Worm (Caenorhabditis elegans) whole organism, late embryonic: ENCODE results near the gene F11D11.3.

Source experiments
- C08G9.2 ChIP-seq: sonication (generic microtip); optimal IDR thresholded peaks from 2 replicates; lab custom pipeline; 2016; ENCODE audit warnings: mild to moderate bottlenecking, missing genetic modification characterization, moderate library complexity, missing compliant biosample characterization
- C38D4.7 ChIP-seq: fragments of 200-800 bp; sonication (Bioruptor generic); optimal IDR thresholded peaks from 2 replicates; lab custom pipeline; 2018; ENCODE audit warnings: mild to moderate bottlenecking, missing genetic modification characterization, moderate library complexity, missing compliant biosample characterization
- K09A11.1 ChIP-seq: sonication (generic microtip); optimal IDR thresholded peaks from 2 replicates; lab custom pipeline; 2017; ENCODE audit warnings: antibody characterized with exemption, mild to moderate bottlenecking, missing genetic modification characterization, missing compliant biosample characterization; ENCODE audit not compliant: insufficient read depth
- T23F11.4 ChIP-seq: fragments of 200-800 bp; sonication (Bioruptor generic); optimal IDR thresholded peaks from 2 replicates; lab custom pipeline; 2018; ENCODE audit warnings: mild to moderate bottlenecking, missing genetic modification characterization, missing compliant biosample characterization
- Y22D7AL.16 ChIP-seq: sonication (generic microtip); optimal IDR thresholded peaks from 2 replicates; lab custom pipeline; 2016; ENCODE audit warnings: missing genetic modification characterization, missing compliant biosample characterization
- ahr-1 ChIP-seq: sonication (generic microtip); optimal IDR thresholded peaks from 2 replicates; lab custom pipeline; 2016; ENCODE audit warnings: missing genetic modification characterization, missing compliant biosample characterization
- ama-1 ChIP-seq: fragments of 150-350 bp; optimal IDR thresholded peaks from 2 replicates; lab custom pipeline; 2014
- ceh-14 ChIP-seq: sonication (generic microtip); optimal IDR thresholded peaks from 2 replicates; lab custom pipeline; 2016; ENCODE audit warnings: missing genotype, missing genetic modification characterization, missing compliant biosample characterization
- ceh-18 ChIP-seq: sonication (generic microtip); optimal IDR thresholded peaks from 2 replicates; lab custom pipeline; 2016; ENCODE audit warnings: missing genetic modification characterization, missing compliant biosample characterization
- ceh-2 ChIP-seq: sonication (generic microtip); optimal IDR thresholded peaks from 2 replicates; lab custom pipeline; 2016; ENCODE audit warnings: missing genotype, missing genetic modification characterization, missing compliant biosample characterization
- ceh-24 ChIP-seq: sonication (generic microtip); optimal IDR thresholded peaks from 2 replicates; lab custom pipeline; 2016; ENCODE audit warnings: mild to moderate bottlenecking, missing genetic modification characterization, missing compliant biosample characterization
- ceh-30 ChIP-seq: fragments of 150-350 bp; optimal IDR thresholded peaks from 2 replicates; lab custom pipeline; 2014; ENCODE audit warnings: missing biosample characterization, missing genetic modification characterization
- ceh-45 ChIP-seq: fragments of 200-800 bp; sonication (Bioruptor generic); IDR thresholded peaks from 2 replicates; pipeline ENCODE4 v1.3.6; 2022; ENCODE audit warnings: missing genetic modification reagents, missing genetic modification characterization, missing compliant biosample characterization
- ceh-48 ChIP-seq: sonication (generic microtip); optimal IDR thresholded peaks from 2 replicates; lab custom pipeline; 2016; ENCODE audit warnings: missing genetic modification characterization, inconsistent platforms, missing compliant biosample characterization
- ceh-9 ChIP-seq: sonication (generic microtip); optimal IDR thresholded peaks from 2 replicates; lab custom pipeline; 2016; ENCODE audit warnings: mild to moderate bottlenecking, missing genetic modification characterization, inconsistent platforms, missing compliant biosample characterization
- che-1 ChIP-seq: sonication (generic microtip); optimal IDR thresholded peaks from 2 replicates; lab custom pipeline; 2016; ENCODE audit warnings: mild to moderate bottlenecking, missing genetic modification characterization, missing compliant biosample characterization
- dmd-4 ChIP-seq: sonication (generic microtip); optimal IDR thresholded peaks from 2 replicates; lab custom pipeline; 2016; ENCODE audit warnings: borderline replicate concordance, missing genetic modification characterization, missing compliant biosample characterization
- dve-1 ChIP-seq: sonication (generic microtip); optimal IDR thresholded peaks from 2 replicates; lab custom pipeline; 2017; ENCODE audit warnings: antibody characterized with exemption, mild to moderate bottlenecking, missing genetic modification characterization, missing compliant biosample characterization
- elt-4 ChIP-seq: sonication (generic microtip); optimal IDR thresholded peaks from 2 replicates; lab custom pipeline; 2016; ENCODE audit warnings: missing genetic modification characterization, missing compliant biosample characterization
- ets-4 ChIP-seq: sonication (generic microtip); optimal IDR thresholded peaks from 2 replicates; lab custom pipeline; 2016; ENCODE audit warnings: missing genetic modification characterization, missing compliant biosample characterization
- fax-1 ChIP-seq: sonication (generic microtip); optimal IDR thresholded peaks from 2 replicates; lab custom pipeline; 2016; ENCODE audit warnings: missing genotype, missing genetic modification characterization, missing compliant biosample characterization
- fkh-10 ChIP-seq: fragments of 150-350 bp; optimal IDR thresholded peaks from 2 replicates; lab custom pipeline; 2014; ENCODE audit warnings: missing biosample characterization, missing genetic modification reagents, missing genetic modification characterization
- fkh-6 ChIP-seq: sonication (generic microtip); optimal IDR thresholded peaks from 2 replicates; lab custom pipeline; 2016; ENCODE audit warnings: missing genetic modification characterization, missing compliant biosample characterization
- gmeb-2 ChIP-seq: sonication (generic microtip); optimal IDR thresholded peaks from 2 replicates; lab custom pipeline; 2016; ENCODE audit warnings: missing genetic modification characterization, inconsistent platforms, missing compliant biosample characterization
- hlh-13 ChIP-seq: fragments of 200-800 bp; sonication (Bioruptor generic); optimal IDR thresholded peaks from 2 replicates; lab custom pipeline; 2018; ENCODE audit warnings: mild to moderate bottlenecking, missing genetic modification characterization, missing compliant biosample characterization
- hlh-15 ChIP-seq: sonication (generic microtip); optimal IDR thresholded peaks from 2 replicates; lab custom pipeline; 2016; ENCODE audit warnings: missing genetic modification characterization, missing compliant biosample characterization
- hlh-8 ChIP-seq: sonication (generic microtip); optimal IDR thresholded peaks from 2 replicates; lab custom pipeline; 2016; ENCODE audit warnings: missing genotype, missing genetic modification characterization, missing compliant biosample characterization
- lim-6 ChIP-seq: sonication (generic microtip); optimal IDR thresholded peaks from 2 replicates; lab custom pipeline; 2016; ENCODE audit warnings: missing genetic modification characterization, missing compliant biosample characterization
- lin-11 ChIP-seq: fragments of 200-800 bp; sonication (Bioruptor generic); optimal IDR thresholded peaks from 2 replicates; lab custom pipeline; 2018; ENCODE audit warnings: mild to moderate bottlenecking, missing genetic modification characterization, missing compliant biosample characterization
- madf-2 ChIP-seq: sonication (generic microtip); optimal IDR thresholded peaks from 2 replicates; lab custom pipeline; 2017; ENCODE audit warnings: missing genetic modification characterization, missing compliant biosample characterization
- nfya-1 ChIP-seq: sonication (generic microtip); optimal IDR thresholded peaks from 2 replicates; lab custom pipeline; 2017; ENCODE audit warnings: missing genetic modification characterization, mild to moderate bottlenecking, missing compliant biosample characterization, antibody characterized with exemption, moderate library complexity
- npax-4 ChIP-seq: sonication (generic microtip); optimal IDR thresholded peaks from 2 replicates; lab custom pipeline; 2016; ENCODE audit warnings: missing genetic modification characterization, missing compliant biosample characterization
- odd-2 ChIP-seq: sonication (generic microtip); optimal IDR thresholded peaks from 2 replicates; lab custom pipeline; 2017; ENCODE audit warnings: antibody characterized with exemption, mild to moderate bottlenecking, missing genetic modification characterization, missing compliant biosample characterization
- pag-3 ChIP-seq: sonication (generic microtip); optimal IDR thresholded peaks from 2 replicates; lab custom pipeline; 2016; ENCODE audit warnings: missing compliant biosample characterization, missing genetic modification characterization, borderline replicate concordance
- pax-1 ChIP-seq: fragments of 150-350 bp; optimal IDR thresholded peaks from 2 replicates; lab custom pipeline; 2014; ENCODE audit warnings: missing biosample characterization, missing genetic modification characterization
- pha-2 ChIP-seq: sonication (generic microtip); optimal IDR thresholded peaks from 2 replicates; lab custom pipeline; 2017; ENCODE audit warnings: mild to moderate bottlenecking, missing genetic modification characterization, missing compliant biosample characterization
- pha-4 ChIP-seq: fragments of 150-350 bp; optimal IDR thresholded peaks from 2 replicates; lab custom pipeline; 2018; ENCODE audit warnings: missing biosample characterization, missing genetic modification reagents, missing genetic modification characterization
- pqm-1 ChIP-seq: sonication (generic microtip); optimal IDR thresholded peaks from 2 replicates; lab custom pipeline; 2016; ENCODE audit warnings: missing genetic modification characterization, missing compliant biosample characterization
- pros-1 ChIP-seq: fragments of 150-350 bp; optimal IDR thresholded peaks from 2 replicates; lab custom pipeline; 2014; ENCODE audit warnings: missing biosample characterization, missing genetic modification reagents, missing genetic modification characterization
- rnt-1 ChIP-seq: sonication (generic microtip); optimal IDR thresholded peaks from 2 replicates; lab custom pipeline; 2016; ENCODE audit warnings: missing genetic modification characterization, missing compliant biosample characterization
- sdc-2 ChIP-seq: sonication (generic microtip); optimal IDR thresholded peaks from 2 replicates; lab custom pipeline; 2016; ENCODE audit warnings: missing genotype, missing genetic modification characterization, missing compliant biosample characterization
- sox-4 ChIP-seq: sonication (generic microtip); optimal IDR thresholded peaks from 2 replicates; lab custom pipeline; 2017; ENCODE audit warnings: mild to moderate bottlenecking, missing genetic modification characterization, inconsistent platforms, missing compliant biosample characterization
- syd-9 ChIP-seq: sonication (generic microtip); optimal IDR thresholded peaks from 2 replicates; lab custom pipeline; 2016; ENCODE audit warnings: mild to moderate bottlenecking, missing genetic modification characterization, moderate library complexity, missing compliant biosample characterization
- tbx-2 ChIP-seq: sonication (generic microtip); optimal IDR thresholded peaks from 2 replicates; lab custom pipeline; 2016; ENCODE audit warnings: missing genetic modification characterization, missing compliant biosample characterization
- tbx-7 ChIP-seq: sonication (generic microtip); optimal IDR thresholded peaks from 2 replicates; lab custom pipeline; 2016; ENCODE audit warnings: missing genotype, missing genetic modification characterization, missing compliant biosample characterization
- ttx-3 ChIP-seq: sonication (generic microtip); optimal IDR thresholded peaks from 2 replicates; lab custom pipeline; 2016; ENCODE audit warnings: missing genetic modification reagents, missing genetic modification characterization, missing compliant biosample characterization
- unc-3 ChIP-seq, 2 experiments: fragments of 200-800 bp in 1 of 2; sonication (Bioruptor generic) in 1 of 2; sonication (generic microtip) in 1 of 2; conservative IDR thresholded peaks in 1 of 2; optimal IDR thresholded peaks in 1 of 2; 2 replicates each; pipeline versions ENCODE4 v1.3.6 to Lab custom; 2016 to 2022; ENCODE audit warnings: missing compliant biosample characterization in 2 of 2, missing genetic modification characterization in 2 of 2, missing genetic modification reagents in 1 of 2
- unc-42 ChIP-seq: sonication (generic microtip); optimal IDR thresholded peaks from 2 replicates; lab custom pipeline; 2016; ENCODE audit warnings: missing genotype, missing genetic modification characterization, missing compliant biosample characterization
- unc-86 ChIP-seq: sonication (generic microtip); optimal IDR thresholded peaks from 2 replicates; lab custom pipeline; 2016; ENCODE audit warnings: missing genetic modification characterization, missing compliant biosample characterization
- ztf-16 ChIP-seq: sonication (generic microtip); optimal IDR thresholded peaks from 2 replicates; lab custom pipeline; 2017; ENCODE audit warnings: missing genetic modification characterization, missing compliant biosample characterization

The F11D11.3 gene

ce11 chrV:18760174-18760573 lies at the start of gene F11D11.3:
TSS of gene F11D11.3 (minus strand) at chrV:18760274.
- TF ChIP-seq lim-6 (no peak), nfya-1 (tag; lab: Kevin White, UChicago) (no peak), gmeb-2 (tag; lab: Kevin White, UChicago) (no peak), ceh-14 (no peak), ceh-45 (no peak), ama-1 (lab: Kevin White, UChicago) (no peak), tbx-7 (no peak), ztf-16 (tag; lab: Kevin White, UChicago) (no peak), C38D4.7 (GFP tag; lab: Kevin White, UChicago) (no peak), K09A11.1 (tag; lab: Kevin White, UChicago) (no peak), rnt-1 (no peak), ceh-18 (tag; lab: Kevin White, UChicago) (no peak)

ce11 chrV:18808621-18809020 lies 48.5 kb upstream of the F11D11.3 start, which contains the start of gene C54E10.6:
TSS of gene C54E10.6 (minus strand) at chrV:18808729.
- no peak for TF ChIP-seq pha-4 (tag; lab: Kevin White, UChicago)
- TF ChIP-seq ztf-16 (tag; lab: Kevin White, UChicago): no peak
- no peak for TF ChIP-seq dmd-4 (tag; lab: Kevin White, UChicago)
- TF ChIP-seq ceh-18 (tag; lab: Kevin White, UChicago): peak; percentile 28
- TF ChIP-seq lin-11 (tag; lab: Kevin White, UChicago): no peak
- no peak for TF ChIP-seq K09A11.1 (tag; lab: Kevin White, UChicago)
- no peak for TF ChIP-seq fax-1 (tag; lab: Kevin White, UChicago)
- TF ChIP-seq npax-4 (tag; lab: Kevin White, UChicago): no peak
- no peak for TF ChIP-seq syd-9 (tag; lab: Kevin White, UChicago)
- no peak for TF ChIP-seq pax-1
- no peak for TF ChIP-seq ttx-3 (tag; lab: Kevin White, UChicago)
- no peak for TF ChIP-seq ceh-45
- peak; percentile 28 for TF ChIP-seq hlh-8 (tag; lab: Kevin White, UChicago)
- peak; percentile 28 for TF ChIP-seq ceh-14
- no peak for TF ChIP-seq unc-86 (tag; lab: Kevin White, UChicago)
- no peak for TF ChIP-seq fkh-10 (GFP tag; lab: Kevin White, UChicago)
- no peak for TF ChIP-seq pqm-1 (tag; lab: Kevin White, UChicago)
- no peak for TF ChIP-seq sdc-2
- TF ChIP-seq ahr-1 (tag; lab: Kevin White, UChicago): no peak
- no peak for TF ChIP-seq ceh-9 (tag; lab: Kevin White, UChicago)
- no peak for TF ChIP-seq odd-2 (tag; lab: Kevin White, UChicago)
- TF ChIP-seq hlh-15: no peak
- TF ChIP-seq pha-2 (tag; lab: Kevin White, UChicago): no peak
- no peak for TF ChIP-seq ama-1 (lab: Kevin White, UChicago)
- TF ChIP-seq C08G9.2 (tag; lab: Kevin White, UChicago): no peak
- no peak for TF ChIP-seq tbx-7
- TF ChIP-seq T23F11.4 (GFP tag; lab: Kevin White, UChicago): no peak
- no peak for TF ChIP-seq sox-4 (tag; lab: Kevin White, UChicago)
- TF ChIP-seq C38D4.7 (GFP tag; lab: Kevin White, UChicago): no peak
- TF ChIP-seq gmeb-2 (tag; lab: Kevin White, UChicago): no peak
- no peak for TF ChIP-seq hlh-13
- no peak for TF ChIP-seq ceh-24
- TF ChIP-seq dve-1 (tag; lab: Kevin White, UChicago): no peak
- no peak for TF ChIP-seq ceh-2 (tag; lab: Kevin White, UChicago)
- TF ChIP-seq elt-4 (tag; lab: Kevin White, UChicago): no peak
- TF ChIP-seq unc-42 (tag; lab: Kevin White, UChicago): peak; percentile 96
- TF ChIP-seq Y22D7AL.16 (tag; lab: Kevin White, UChicago): no peak
- TF ChIP-seq fkh-6: no peak
- TF ChIP-seq pag-3 (tag; lab: Kevin White, UChicago): no peak
- TF ChIP-seq pros-1 (tag; lab: Kevin White, UChicago): no peak
- no peak for TF ChIP-seq ceh-30 (tag; lab: Kevin White, UChicago)
- no peak for TF ChIP-seq madf-2 (tag; lab: Kevin White, UChicago)
- peak; percentile 72 for TF ChIP-seq ceh-48 (tag; lab: Kevin White, UChicago)
- peak; percentile 35 for TF ChIP-seq nfya-1 (tag; lab: Kevin White, UChicago)
- TF ChIP-seq che-1 (tag; lab: Kevin White, UChicago): no peak
- no peak for TF ChIP-seq unc-3 (GFP tag; conservative IDR thresholded peaks at IDR 0.05; lab: Robert Waterston, UW)
- no peak for TF ChIP-seq unc-3 (tag; optimal IDR thresholded peaks at IDR 0.05; lab: Kevin White, UChicago)
- no peak for TF ChIP-seq ets-4 (tag; lab: Kevin White, UChicago)
- TF ChIP-seq lim-6: no peak
- TF ChIP-seq tbx-2: peak; percentile 29
